Worm (Caenorhabditis elegans) whole organism, L3 larva: ENCODE data around the gene C36C5.4.

Source experiments
- R02D3.7 ChIP-seq: fragments of 150-350 bp; optimal IDR thresholded peaks from 2 replicates; lab custom pipeline; 2014; ENCODE audit warnings: missing biosample characterization, missing genetic modification characterization
- aly-2 ChIP-seq: fragments of 150-350 bp; optimal IDR thresholded peaks from 2 replicates; lab custom pipeline; 2014; ENCODE audit warnings: missing biosample characterization, missing genetic modification characterization
- ama-1 ChIP-seq: fragments of 150-350 bp; optimal IDR thresholded peaks from 2 replicates; lab custom pipeline; 2018
- ceh-16 ChIP-seq: sonication (generic microtip); optimal IDR thresholded peaks from 2 replicates; lab custom pipeline; 2017; ENCODE audit warnings: missing biosample characterization, missing genetic modification characterization
- ceh-28 ChIP-seq: fragments of 150-350 bp; optimal IDR thresholded peaks from 2 replicates; lab custom pipeline; 2014; ENCODE audit warnings: missing biosample characterization, missing genetic modification reagents, missing genetic modification characterization
- ceh-82 ChIP-seq: fragments of 150-350 bp; optimal IDR thresholded peaks from 2 replicates; lab custom pipeline; 2014; ENCODE audit warnings: missing biosample characterization, missing genetic modification characterization
- ceh-9 ChIP-seq: sonication (generic microtip); optimal IDR thresholded peaks from 2 replicates; lab custom pipeline; 2018; ENCODE audit warnings: missing biosample characterization, missing genetic modification characterization
- egl-27 ChIP-seq: sonication (generic microtip); optimal IDR thresholded peaks from 4 replicates; lab custom pipeline; 2017; ENCODE audit warnings: missing biosample characterization, missing genetic modification reagents, missing genetic modification characterization
- elt-1 ChIP-seq: fragments of 150-350 bp; optimal IDR thresholded peaks from 2 replicates; lab custom pipeline; 2014; ENCODE audit warnings: missing biosample characterization, missing genetic modification characterization
- elt-2 ChIP-seq: sonication (generic microtip); optimal IDR thresholded peaks from 2 replicates; lab custom pipeline; 2016; ENCODE audit warnings: missing genetic modification reagents, mild to moderate bottlenecking, missing genetic modification characterization, missing compliant biosample characterization
- elt-3 ChIP-seq, 3 experiments: fragments of 150-350 bp in 1 of 3; sonication (generic microtip) in 2 of 3; optimal IDR thresholded peaks; 2 replicates in 2 of 3; 4 replicates in 1 of 3; lab custom pipeline; 2014 to 2017; ENCODE audit warnings: missing biosample characterization in 3 of 3, missing genetic modification characterization in 3 of 3
- eor-1 ChIP-seq, 2 experiments: fragments of 150-350 bp; optimal IDR thresholded peaks; 2 replicates each; lab custom pipeline; 2014 to 2018; ENCODE audit warnings: missing biosample characterization in 2 of 2, missing genetic modification characterization in 2 of 2
- fkh-10 ChIP-seq: sonication (generic microtip); optimal IDR thresholded peaks from 2 replicates; lab custom pipeline; 2017; ENCODE audit warnings: missing biosample characterization, missing genetic modification reagents, missing genetic modification characterization
- fkh-2 ChIP-seq: fragments of 150-350 bp; optimal IDR thresholded peaks from 2 replicates; lab custom pipeline; 2014; ENCODE audit warnings: missing biosample characterization, missing genetic modification reagents, missing genetic modification characterization
- hmg-11 ChIP-seq: sonication (generic microtip); optimal IDR thresholded peaks from 2 replicates; lab custom pipeline; 2016; ENCODE audit warnings: missing genetic modification characterization, missing compliant biosample characterization
- lin-15B ChIP-seq: fragments of 150-350 bp; optimal IDR thresholded peaks from 2 replicates; lab custom pipeline; 2014; ENCODE audit warnings: missing biosample characterization, missing genetic modification characterization
- lin-39 ChIP-seq: fragments of 150-350 bp; optimal IDR thresholded peaks from 2 replicates; lab custom pipeline; 2018; ENCODE audit warnings: missing biosample characterization, missing genetic modification reagents, missing genetic modification characterization
- mdl-1 ChIP-seq: fragments of 150-350 bp; optimal IDR thresholded peaks from 2 replicates; lab custom pipeline; 2014; ENCODE audit warnings: missing biosample characterization, missing genetic modification characterization
- mml-1 ChIP-seq: fragments of 150-350 bp; sonication (generic microtip); optimal IDR thresholded peaks from 3 replicates; lab custom pipeline; 2014; ENCODE audit warnings: missing biosample characterization, missing genetic modification characterization
- nfya-1 ChIP-seq: sonication (generic microtip); optimal IDR thresholded peaks from 2 replicates; lab custom pipeline; 2017; ENCODE audit warnings: missing genetic modification characterization, mild to moderate bottlenecking, missing compliant biosample characterization, antibody characterized with exemption, moderate library complexity; ENCODE audit not compliant: insufficient read depth
- nhr-11 ChIP-seq: fragments of 150-350 bp; optimal IDR thresholded peaks from 2 replicates; lab custom pipeline; 2014; ENCODE audit warnings: missing biosample characterization, missing genetic modification characterization
- nhr-12 ChIP-seq: fragments of 150-350 bp; optimal IDR thresholded peaks from 2 replicates; lab custom pipeline; 2014; ENCODE audit warnings: missing biosample characterization, missing genetic modification characterization
- nhr-23 ChIP-seq: fragments of 150-350 bp; optimal IDR thresholded peaks from 2 replicates; lab custom pipeline; 2014; ENCODE audit warnings: missing biosample characterization, missing genetic modification reagents, missing genetic modification characterization
- nhr-25 ChIP-seq: sonication (generic microtip); optimal IDR thresholded peaks from 2 replicates; lab custom pipeline; 2017; ENCODE audit warnings: missing biosample characterization, missing genetic modification characterization
- nhr-43 ChIP-seq: sonication (generic microtip); optimal IDR thresholded peaks from 2 replicates; lab custom pipeline; 2016; ENCODE audit warnings: mild to moderate bottlenecking, missing genetic modification characterization, missing compliant biosample characterization; ENCODE audit not compliant: poor library complexity, severe bottlenecking
- nhr-76 ChIP-seq: fragments of 150-350 bp; sonication (generic microtip); optimal IDR thresholded peaks from 5 replicates; lab custom pipeline; 2014; ENCODE audit warnings: missing biosample characterization, missing genetic modification characterization
- nhr-77 ChIP-seq: fragments of 150-350 bp; optimal IDR thresholded peaks from 2 replicates; lab custom pipeline; 2014; ENCODE audit warnings: missing biosample characterization, missing genetic modification characterization
- pha-4 ChIP-seq: fragments of 150-350 bp; optimal IDR thresholded peaks from 2 replicates; lab custom pipeline; 2014; ENCODE audit warnings: missing biosample characterization, missing genetic modification reagents, missing genetic modification characterization
- pqm-1 ChIP-seq: fragments of 150-350 bp; optimal IDR thresholded peaks from 2 replicates; lab custom pipeline; 2017; ENCODE audit warnings: missing biosample characterization, missing genetic modification characterization, inconsistent platforms
- skn-1 ChIP-seq: fragments of 150-350 bp; optimal IDR thresholded peaks from 2 replicates; lab custom pipeline; 2014; ENCODE audit warnings: missing biosample characterization, missing genetic modification characterization
- snpc-4 ChIP-seq: fragments of 150-350 bp; optimal IDR thresholded peaks from 2 replicates; lab custom pipeline; 2014; ENCODE audit warnings: missing biosample characterization, missing genetic modification characterization
- tbx-2 ChIP-seq: sonication (generic microtip); optimal IDR thresholded peaks from 2 replicates; lab custom pipeline; 2016; ENCODE audit warnings: mild to moderate bottlenecking, missing genetic modification characterization, missing compliant biosample characterization
- unc-39 ChIP-seq: sonication (generic microtip); optimal IDR thresholded peaks from 4 replicates; lab custom pipeline; 2017; ENCODE audit warnings: missing biosample characterization, missing genetic modification characterization
- unc-62 ChIP-seq: fragments of 150-350 bp; sonication (generic microtip); optimal IDR thresholded peaks from 4 replicates; lab custom pipeline; 2014; ENCODE audit warnings: missing biosample characterization, missing genetic modification reagents, missing genetic modification characterization
- ztf-11 ChIP-seq: fragments of 150-350 bp; optimal IDR thresholded peaks from 2 replicates; lab custom pipeline; 2014; ENCODE audit warnings: missing biosample characterization, missing genetic modification characterization
- ztf-4 ChIP-seq: fragments of 150-350 bp; optimal IDR thresholded peaks from 2 replicates; lab custom pipeline; 2014; ENCODE audit warnings: missing biosample characterization, missing genetic modification characterization

Gene C36C5.4

ce11 chrV:3195814-3196213, 29.5 kb downstream of the C36C5.4 start:
- TF ChIP-seq ceh-82 (tag; lab: Kevin White, UChicago) (no peak), nfya-1 (peak; percentile 91)

ce11 chrV:3196832-3197329, 30.5 kb downstream of the C36C5.4 start, which contains the start of the genes Y73C8B.1 and Y73C8B.5:
Gene Y73C8B.1 (minus strand): TSS chrV:3196882.
Gene Y73C8B.5 (plus strand): TSS chrV:3197268.
- no peak for TF ChIP-seq ztf-11 (tag; lab: Kevin White, UChicago)
- TF ChIP-seq nhr-43 (tag; lab: Kevin White, UChicago) = no peak
- TF ChIP-seq ceh-28 (tag; lab: Kevin White, UChicago) = no peak
- peak; percentile 37 for TF ChIP-seq nhr-25 (tag; lab: Kevin White, UChicago)
- no peak for TF ChIP-seq elt-3 (tag; optimal IDR thresholded peaks at IDR 0.05; lab: Kevin White, UChicago)
- TF ChIP-seq hmg-11 = no peak
- TF ChIP-seq mml-1 (tag; lab: Kevin White, UChicago) = no peak
- TF ChIP-seq nfya-1 = peak; percentile 22
- TF ChIP-seq skn-1 (tag; lab: Kevin White, UChicago) = no peak
- TF ChIP-seq fkh-2 (tag; lab: Kevin White, UChicago) = no peak
- TF ChIP-seq lin-15B (tag; lab: Kevin White, UChicago) = no peak
- no peak for TF ChIP-seq nhr-12 (tag; lab: Kevin White, UChicago)
- no peak for TF ChIP-seq pqm-1 (tag; lab: Kevin White, UChicago)
- peak; percentile 85 for TF ChIP-seq nhr-11 (tag; lab: Kevin White, UChicago)
- no peak for TF ChIP-seq unc-39
- TF ChIP-seq ceh-9 = no peak
- TF ChIP-seq aly-2 (tag; lab: Kevin White, UChicago) = no peak
- TF ChIP-seq elt-2 = peak; percentile 28
- peak; percentile 41 for TF ChIP-seq nhr-23 (tag; lab: Kevin White, UChicago)
- no peak for TF ChIP-seq lin-39
- no peak for TF ChIP-seq pha-4 (tag; lab: Kevin White, UChicago)
- no peak for TF ChIP-seq eor-1 (tag; optimal IDR thresholded peaks at IDR 0.05; lab: Kevin White, UChicago)
- TF ChIP-seq elt-1 (tag; lab: Kevin White, UChicago) = no peak
- TF ChIP-seq tbx-2 (tag; lab: Kevin White, UChicago) = no peak
- TF ChIP-seq R02D3.7 (tag; lab: Kevin White, UChicago) = no peak
- TF ChIP-seq egl-27 (tag; lab: Kevin White, UChicago) = no peak
- TF ChIP-seq mdl-1 = no peak
- TF ChIP-seq ceh-16 (tag; lab: Kevin White, UChicago) = no peak
- no peak for TF ChIP-seq ztf-4 (tag; lab: Kevin White, UChicago)
- no peak for TF ChIP-seq fkh-10
- TF ChIP-seq, all 47 proteins: peak for 5

- TF ChIP-seq ceh-16 (tag; lab: Kevin White, UChicago) (no peak), mdl-1 (no peak), nhr-25 (tag; lab: Kevin White, UChicago) (no peak), fkh-2 (tag; lab: Kevin White, UChicago) (no peak), nhr-76 (tag; lab: Kevin White, UChicago) (no peak), nhr-43 (tag; lab: Kevin White, UChicago) (no peak), ztf-4 (tag; lab: Kevin White, UChicago) (no peak), lin-39 (no peak), aly-2 (tag; lab: Kevin White, UChicago) (no peak), nhr-77 (tag; lab: Kevin White, UChicago) (no peak), eor-1 (tag; optimal IDR thresholded peaks at IDR 0.05; lab: Kevin White, UChicago) (no peak), mml-1 (tag; lab: Kevin White, UChicago) (no peak), snpc-4 (tag; lab: Kevin White, UChicago) (no peak), skn-1 (tag; lab: Kevin White, UChicago) (no peak)
Observed at ce11 chrV:3200323-3200722, 34.0 kb downstream of the C36C5.4 start, which contains the start of gene K08D9.4. Gene K08D9.4 (minus strand): TSS chrV:3200423.

DNA sequence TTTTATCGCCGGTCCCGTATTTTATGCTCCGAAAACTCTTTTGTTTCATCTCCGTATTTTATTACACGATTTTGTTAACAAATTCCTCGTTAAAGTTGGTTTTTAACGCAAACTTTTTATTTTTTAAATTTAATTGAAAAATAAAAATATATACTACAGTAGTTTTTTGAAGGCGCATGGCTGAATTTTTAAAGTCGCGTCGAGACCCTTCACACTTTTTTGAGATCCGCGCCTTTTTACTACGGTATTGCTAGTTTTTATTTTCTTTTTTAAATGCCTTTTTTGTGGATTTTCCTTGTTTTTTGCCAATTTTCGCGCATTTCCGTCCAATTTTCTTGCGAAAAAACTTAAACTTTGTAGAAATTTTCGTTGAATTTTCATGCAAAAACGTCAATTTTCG, 38.1 kb downstream of the C36C5.4 start:
- TF ChIP-seq unc-62 (GFP tag; lab: Kevin White, UChicago) (no peak), lin-15B (tag; lab: Kevin White, UChicago) (no peak), ama-1 (no peak)
